Worm (Caenorhabditis elegans) whole organism, L1 larva: Measurements from ENCODE around the gene Y49F6A.11.

Experiments
- C16A3.4 ChIP-seq: fragments of 150-350 bp; optimal IDR thresholded peaks from 2 replicates; lab custom pipeline; 2014; ENCODE audit warnings: missing biosample characterization, missing genetic modification characterization
- alr-1 ChIP-seq: fragments of 200-800 bp; sonication (Bioruptor generic); optimal IDR thresholded peaks from 2 replicates; lab custom pipeline; 2018; ENCODE audit warnings: borderline replicate concordance, mild to moderate bottlenecking, missing genetic modification characterization, missing compliant biosample characterization
- aly-2 ChIP-seq: fragments of 150-350 bp; optimal IDR thresholded peaks from 2 replicates; lab custom pipeline; 2014; ENCODE audit warnings: missing biosample characterization, missing genetic modification characterization
- blmp-1 ChIP-seq: fragments of 150-350 bp; optimal IDR thresholded peaks from 2 replicates; lab custom pipeline; 2014; ENCODE audit warnings: missing biosample characterization, missing genetic modification characterization
- ceh-63 ChIP-seq: fragments of 200-800 bp; sonication (Bioruptor generic); optimal IDR thresholded peaks from 2 replicates; lab custom pipeline; 2018; ENCODE audit warnings: mild to moderate bottlenecking, missing genetic modification characterization, missing compliant biosample characterization
- ceh-88 ChIP-seq: fragments of 200-800 bp; sonication (Bioruptor generic); IDR thresholded peaks from 2 replicates; pipeline ENCODE4 v1.3.6; 2022; ENCODE audit warnings: missing genetic modification characterization, missing compliant biosample characterization
- efl-1 ChIP-seq, 4 experiments: fragments of 150-350 bp; optimal IDR thresholded peaks in 3 of 4; peaks in 1 of 4; 1 replicate in 1 of 4; 2 replicates in 3 of 4; lab custom pipeline; 2014; ENCODE audit warnings: missing biosample characterization in 2 of 4, missing genetic modification characterization in 2 of 4, missing genetic modification reagents in 2 of 4
- efl-3 ChIP-seq: fragments of 200-800 bp; sonication (Bioruptor generic); optimal IDR thresholded peaks from 2 replicates; lab custom pipeline; 2018; ENCODE audit warnings: mild to moderate bottlenecking, missing genetic modification characterization, missing compliant biosample characterization
- egl-13 ChIP-seq: sonication (generic microtip); optimal IDR thresholded peaks from 2 replicates; lab custom pipeline; 2016; ENCODE audit warnings: missing genotype, missing genetic modification reagents, missing genetic modification characterization, missing compliant biosample characterization
- elt-2 ChIP-seq: sonication (generic microtip); optimal IDR thresholded peaks from 2 replicates; lab custom pipeline; 2016; ENCODE audit warnings: missing genetic modification characterization, mild to moderate bottlenecking, inconsistent platforms, missing compliant biosample characterization, missing genetic modification reagents
- elt-3 ChIP-seq, 6 experiments: fragments of 150-350 bp in 1 of 6; sonication (generic microtip); optimal IDR thresholded peaks; 2 replicates each; lab custom pipeline; 2017 to 2018; ENCODE audit warnings: missing biosample characterization in 6 of 6, missing genetic modification characterization in 6 of 6, inconsistent platforms in 1 of 6
- ets-5 ChIP-seq: fragments of 200-800 bp; sonication (Bioruptor generic); IDR thresholded peaks from 2 replicates; pipeline ENCODE4 v1.3.6; 2022; ENCODE audit warnings: missing genetic modification characterization, missing compliant biosample characterization
- fkh-10 ChIP-seq: sonication (generic microtip); optimal IDR thresholded peaks from 2 replicates; lab custom pipeline; 2017; ENCODE audit warnings: missing biosample characterization, missing genetic modification reagents, missing genetic modification characterization
- fkh-8 ChIP-seq: sonication (generic microtip); optimal IDR thresholded peaks from 2 replicates; lab custom pipeline; 2016; ENCODE audit warnings: mild to moderate bottlenecking, missing genetic modification characterization, missing compliant biosample characterization
- fos-1 ChIP-seq: fragments of 150-350 bp; optimal IDR thresholded peaks from 2 replicates; lab custom pipeline; 2014; ENCODE audit warnings: missing biosample characterization, missing genetic modification characterization
- hlh-17 ChIP-seq: fragments of 200-800 bp; sonication (Bioruptor generic); optimal IDR thresholded peaks from 2 replicates; lab custom pipeline; 2018; ENCODE audit warnings: missing genetic modification characterization, mild to moderate bottlenecking, missing compliant biosample characterization, moderate library complexity, borderline replicate concordance
- hlh-4 ChIP-seq: sonication (generic microtip); optimal IDR thresholded peaks from 2 replicates; lab custom pipeline; 2016; ENCODE audit warnings: mild to moderate bottlenecking, missing genetic modification characterization, missing compliant biosample characterization
- hpl-2 ChIP-seq: fragments of 150-350 bp; optimal IDR thresholded peaks from 2 replicates; lab custom pipeline; 2014; ENCODE audit warnings: missing biosample characterization, missing genetic modification reagents, missing genetic modification characterization
- irx-1 ChIP-seq: sonication (generic microtip); optimal IDR thresholded peaks from 2 replicates; lab custom pipeline; 2016; ENCODE audit warnings: missing genetic modification characterization, missing compliant biosample characterization
- isw-1 ChIP-seq: fragments of 200-800 bp; sonication (Bioruptor generic); IDR thresholded peaks from 2 replicates; pipeline ENCODE4 v1.3.6; 2022; ENCODE audit warnings: missing genetic modification characterization, missing compliant biosample characterization
- jun-1 ChIP-seq: fragments of 150-350 bp; optimal IDR thresholded peaks from 2 replicates; lab custom pipeline; 2014; ENCODE audit warnings: missing biosample characterization, missing genetic modification reagents, missing genetic modification characterization
- lin-14 ChIP-seq: fragments of 200-800 bp; sonication (Bioruptor generic); optimal IDR thresholded peaks from 2 replicates; lab custom pipeline; 2018; ENCODE audit warnings: mild to moderate bottlenecking, missing genetic modification characterization, moderate library complexity, missing compliant biosample characterization
- lin-35 ChIP-seq, 2 experiments: fragments of 150-350 bp; optimal IDR thresholded peaks; 2 replicates each; lab custom pipeline; 2014; ENCODE audit warnings: missing biosample characterization in 2 of 2, missing genetic modification characterization in 2 of 2, missing genetic modification reagents in 2 of 2
- lin-39 ChIP-seq: fragments of 150-350 bp; optimal IDR thresholded peaks from 2 replicates; lab custom pipeline; 2014; ENCODE audit warnings: missing biosample characterization, missing genetic modification reagents, missing genetic modification characterization
- lsy-2 ChIP-seq, 2 experiments: fragments of 150-350 bp; optimal IDR thresholded peaks; 2 replicates each; lab custom pipeline; 2014; ENCODE audit warnings: missing biosample characterization in 2 of 2, missing genetic modification characterization in 2 of 2
- mab-9 ChIP-seq: fragments of 200-800 bp; sonication (Bioruptor generic); IDR thresholded peaks from 2 replicates; pipeline ENCODE4 v1.3.6; 2022; ENCODE audit warnings: missing genetic modification reagents, missing genetic modification characterization, missing compliant biosample characterization
- mep-1 ChIP-seq: fragments of 150-350 bp; optimal IDR thresholded peaks from 2 replicates; lab custom pipeline; 2014; ENCODE audit warnings: missing biosample characterization, missing genetic modification characterization
- nhr-11 ChIP-seq: fragments of 150-350 bp; optimal IDR thresholded peaks from 2 replicates; lab custom pipeline; 2014; ENCODE audit warnings: missing biosample characterization, missing genetic modification characterization
- nhr-237 ChIP-seq: fragments of 150-350 bp; optimal IDR thresholded peaks from 2 replicates; lab custom pipeline; 2014; ENCODE audit warnings: missing biosample characterization, missing genetic modification characterization
- nhr-28 ChIP-seq: fragments of 150-350 bp; optimal IDR thresholded peaks from 2 replicates; lab custom pipeline; 2014; ENCODE audit warnings: missing biosample characterization, missing genetic modification characterization
- nhr-47 ChIP-seq: sonication (generic microtip); optimal IDR thresholded peaks from 2 replicates; lab custom pipeline; 2016; ENCODE audit warnings: mild to moderate bottlenecking, missing genetic modification characterization, moderate library complexity, missing compliant biosample characterization
- nhr-84 ChIP-seq: sonication (generic microtip); optimal IDR thresholded peaks from 2 replicates; lab custom pipeline; 2017; ENCODE audit warnings: missing biosample characterization, missing genetic modification characterization
- pag-3 ChIP-seq: sonication (generic microtip); optimal IDR thresholded peaks from 2 replicates; lab custom pipeline; 2017; ENCODE audit warnings: missing genetic modification characterization, mild to moderate bottlenecking, missing compliant biosample characterization, antibody characterized with exemption, borderline replicate concordance; ENCODE audit not compliant: insufficient read depth
- sox-4 ChIP-seq: sonication (generic microtip); optimal IDR thresholded peaks from 2 replicates; lab custom pipeline; 2016; ENCODE audit warnings: missing genetic modification characterization, missing compliant biosample characterization
- tbx-2 ChIP-seq: sonication (generic microtip); optimal IDR thresholded peaks from 2 replicates; lab custom pipeline; 2016; ENCODE audit warnings: missing genetic modification characterization, missing compliant biosample characterization
- unc-30 ChIP-seq: sonication (generic microtip); optimal IDR thresholded peaks from 2 replicates; lab custom pipeline; 2017; ENCODE audit warnings: missing biosample characterization, missing genetic modification characterization
- unc-62 ChIP-seq: fragments of 150-350 bp; optimal IDR thresholded peaks from 2 replicates; lab custom pipeline; 2014; ENCODE audit warnings: missing biosample characterization, missing genetic modification reagents, missing genetic modification characterization
- unc-86 ChIP-seq: sonication (generic microtip); optimal IDR thresholded peaks from 2 replicates; lab custom pipeline; 2016; ENCODE audit warnings: missing genetic modification characterization, missing compliant biosample characterization
- unc-98 ChIP-seq: fragments of 200-800 bp; sonication (Bioruptor generic); IDR thresholded peaks from 2 replicates; pipeline ENCODE4 v1.3.6; 2022; ENCODE audit warnings: missing genetic modification characterization, missing compliant biosample characterization
- vab-15 ChIP-seq: sonication (generic microtip); optimal IDR thresholded peaks from 2 replicates; lab custom pipeline; 2017; ENCODE audit warnings: missing genotype, mild to moderate bottlenecking, missing genetic modification characterization, missing compliant biosample characterization

The Y49F6A.11 gene

ce11 chrII:3598721-3599120 lies at the start of gene Y49F6A.11:
Gene Y49F6A.11, minus strand, starts transcription at chrII:3598821.
- TF ChIP-seq lsy-2 (tag; optimal IDR thresholded peaks at IDR 0.05; lab: Kevin White, UChicago) (no peak), egl-13 (tag; lab: Kevin White, UChicago) (no peak), ceh-63 (GFP tag; lab: Kevin White, UChicago) (no peak), lin-35 (GFP tag; optimal IDR thresholded peaks at IDR 0.05; lab: Kevin White, UChicago) (no peak), isw-1 (GFP tag; lab: Robert Waterston, UW) (no peak), hlh-17 (GFP tag; lab: Kevin White, UChicago) (no peak), unc-86 (no peak), pag-3 (tag; lab: Kevin White, UChicago) (no peak), mep-1 (tag; lab: Kevin White, UChicago) (no peak), elt-2 (tag; lab: Kevin White, UChicago) (no peak), elt-3 (tag; optimal IDR thresholded peaks at IDR 0.05; lab: Kevin White, UChicago) (no peak), efl-3 (GFP tag; lab: Kevin White, UChicago) (no peak), ceh-88 (GFP tag; lab: Robert Waterston, UW) (no peak), mab-9 (GFP tag; lab: Robert Waterston, UW) (no peak), unc-30 (tag; lab: Kevin White, UChicago) (no peak), lin-14 (no peak)

ce11 chrII:3647111-3647510 lies 48.5 kb upstream of the Y49F6A.11 start, which contains the start of gene fbxb-33:
Gene fbxb-33, plus strand, starts transcription at chrII:3647411.
- TF ChIP-seq blmp-1 (tag; lab: Kevin White, UChicago) (no peak), efl-1 (optimal IDR thresholded peaks at IDR 0.05; lab: Kevin White, UChicago) (no peak), efl-1 (GFP tag; optimal IDR thresholded peaks at IDR 0.05 in 1 of 2; lab: Kevin White, UChicago) (no peak), jun-1 (tag; lab: Kevin White, UChicago) (no peak), aly-2 (tag; lab: Kevin White, UChicago) (no peak), nhr-84 (tag; lab: Kevin White, UChicago) (no peak), nhr-11 (tag; lab: Kevin White, UChicago) (no peak), hlh-4 (tag; lab: Kevin White, UChicago) (no peak), fos-1 (tag; lab: Kevin White, UChicago) (no peak), nhr-47 (tag; lab: Kevin White, UChicago) (no peak), lin-14 (no peak), nhr-28 (no peak), sox-4 (tag; lab: Kevin White, UChicago) (no peak), unc-98 (GFP tag; lab: Robert Waterston, UW) (no peak)

- TF ChIP-seq lin-14, result no peak
- no peak for TF ChIP-seq efl-1 (optimal IDR thresholded peaks at IDR 0.05; lab: Kevin White, UChicago)
- TF ChIP-seq efl-1 (GFP tag; optimal IDR thresholded peaks at IDR 0.05 in 1 of 2; lab: Kevin White, UChicago), result peak in 1 of 2 experiments; percentile 47
Measured at ce11 chrII:3641197-3641596, 42.6 kb upstream of the Y49F6A.11 start, which contains the start of gene M151.1. Gene M151.1, plus strand, starts transcription at chrII:3641497.

ce11 chrII:3640197-3640596 lies 41.6 kb upstream of the Y49F6A.11 start, which contains the start of gene M151.10:
Gene M151.10, minus strand, starts transcription at chrII:3640297.
- TF ChIP-seq fkh-10 (GFP tag; lab: Kevin White, UChicago) (no peak), vab-15 (tag; lab: Kevin White, UChicago) (no peak), elt-2 (tag; lab: Kevin White, UChicago) (no peak), ets-5 (no peak), fkh-8 (tag; lab: Kevin White, UChicago) (no peak), tbx-2 (tag; lab: Kevin White, UChicago) (no peak), irx-1 (no peak), nhr-237 (tag; lab: Kevin White, UChicago) (no peak), C16A3.4 (tag; lab: Kevin White, UChicago) (no peak), hpl-2 (no peak), lin-39 (tag; lab: Kevin White, UChicago) (no peak), aly-2 (tag; lab: Kevin White, UChicago) (no peak), alr-1 (tag; lab: Kevin White, UChicago) (no peak), lin-14 (no peak), unc-62 (GFP tag; lab: Kevin White, UChicago) (no peak)
